Worm (Caenorhabditis elegans): Measurements from ENCODE around the gene gbf-1.

ce11 chrIII:11737527-11737926 lies 36.0 kb downstream of the gbf-1 start, which contains the start of gene sup-1:
- TF ChIP-seq daf-12 (tag; optimal IDR thresholded peaks at IDR 0.05) (no peak), ama-1 (optimal IDR thresholded peaks at IDR 0.05) (no peak), ceh-16 (tag; optimal IDR thresholded peaks at IDR 0.05) (no peak), nhr-76 (tag; optimal IDR thresholded peaks at IDR 0.05) (no peak), lin-15B (tag; optimal IDR thresholded peaks at IDR 0.05) (no peak), lsy-12 (tag; optimal IDR thresholded peaks at IDR 0.05) (no peak)
